Fruit fly (Drosophila melanogaster): ENCODE data around the gene Snoo.
A peak's percentile ranks its signal among the peaks of the same experiment; 100 is the strongest.

Gene Snoo

dm6 chr2L:7998655-7999054, 14.7 kb upstream of the Snoo start, which contains the start of gene Sirup (continued):
- TF ChIP-seq nau (GFP tag; optimal IDR thresholded peaks at IDR 0.05) (no peak), p53 (GFP tag; optimal IDR thresholded peaks at IDR 0.05) (no peak), CG9215 (GFP tag; IDR thresholded peaks at IDR 0.05) (no peak), ATbp (GFP tag; optimal IDR thresholded peaks at IDR 0.05) (no peak), CG30403 (GFP tag; optimal IDR thresholded peaks at IDR 0.05) (no peak), CG6813 (GFP tag; optimal IDR thresholded peaks at IDR 0.05) (no peak), emc (GFP tag; optimal IDR thresholded peaks at IDR 0.05) (no peak), rib (GFP tag; IDR thresholded peaks at IDR 0.05) (peak; percentile 15; the same call in 1 of the 2 replicates), CTCF (GFP tag; optimal IDR thresholded peaks at IDR 0.05) (peak; percentile 70), Doc3 (GFP tag; IDR thresholded peaks at IDR 0.05; ENCODE audit: partially characterized antibody) (no peak), Ptx1 (GFP tag; IDR thresholded peaks at IDR 0.05) (no peak), trh (GFP tag; optimal IDR thresholded peaks at IDR 0.05) (no peak), dysf (GFP tag; IDR thresholded peaks at IDR 0.05) (no peak), ftz-f1 (GFP tag; optimal IDR thresholded peaks at IDR 0.05) (peak; percentile 2), CG43689 (GFP tag; IDR thresholded peaks at IDR 0.05) (no peak), knrl (GFP tag; IDR thresholded peaks at IDR 0.05; ENCODE audit: partially characterized antibody) (peak; percentile 47; the same call in 1 of the 3 replicates), en (GFP tag; optimal IDR thresholded peaks at IDR 0.05) (no peak), eve (GFP tag; optimal IDR thresholded peaks at IDR 0.05) (no peak), CG10147 (GFP tag; optimal IDR thresholded peaks at IDR 0.05) (no peak), CG16813 (GFP tag; IDR thresholded peaks at IDR 0.05; ENCODE audit: partially characterized antibody) (peak; percentile 19; the same call in 1 of the 3 replicates), NFAT (GFP tag; IDR thresholded peaks at IDR 0.05) (no peak), usp (GFP tag; optimal IDR thresholded peaks at IDR 0.05) (no peak), zfh1 (GFP tag; IDR thresholded peaks at IDR 0.05) (peak; percentile 15; the same call in 1 of the 3 replicates), slbo (GFP tag; IDR thresholded peaks at IDR 0.05) (0 out of 2 replicates have a peak, but pooled peaks have one; percentile 37), sug (tag; optimal IDR thresholded peaks at IDR 0.05) (no peak), CG14667 (GFP tag; IDR thresholded peaks at IDR 0.05) (no peak), Mad (GFP tag; optimal IDR thresholded peaks at IDR 0.05) (no peak), CG8388 (GFP tag; optimal IDR thresholded peaks at IDR 0.05) (no peak), lab (GFP tag; optimal IDR thresholded peaks at IDR 0.05) (no peak), Usf (GFP tag; optimal IDR thresholded peaks at IDR 0.05) (no peak), CG3407 (GFP tag; optimal IDR thresholded peaks at IDR 0.05) (no peak), CG3163 (GFP tag; optimal IDR thresholded peaks at IDR 0.05) (no peak), z (GFP tag; IDR thresholded peaks at IDR 0.05) (no peak), CG3281 (GFP tag; optimal IDR thresholded peaks at IDR 0.05) (no peak), CG31365 (tag; optimal IDR thresholded peaks at IDR 0.05) (no peak), CG5180 (GFP tag; optimal IDR thresholded peaks at IDR 0.05) (no peak), nerfin-2 (GFP tag; IDR thresholded peaks at IDR 0.05; ENCODE audit: partially characterized antibody) (peak; percentile 38; the same call in 1 of the 2 replicates), CG6791 (GFP tag; IDR thresholded peaks at IDR 0.05; ENCODE audit: partially characterized antibody) (peak; percentile 63; the same call in 2 of the 3 replicates), NfI (GFP tag; optimal IDR thresholded peaks at IDR 0.05) (no peak), lbe (GFP tag; optimal IDR thresholded peaks at IDR 0.05) (no peak), tio (GFP tag; optimal IDR thresholded peaks at IDR 0.05) (no peak), CG4282 (GFP tag; optimal IDR thresholded peaks at IDR 0.05) (no peak), cato (GFP tag; optimal IDR thresholded peaks at IDR 0.05; ENCODE audit: borderline replicate concordance) (no peak), CG1832 (GFP tag; optimal IDR thresholded peaks at IDR 0.05) (no peak), CG12744 (GFP tag; optimal IDR thresholded peaks at IDR 0.05) (no peak), sisA (GFP tag; IDR thresholded peaks at IDR 0.05) (no peak), CG7556 (GFP tag; optimal IDR thresholded peaks at IDR 0.05) (no peak), hkb (optimal IDR thresholded peaks at IDR 0.05) (no peak), hkb (GFP tag; IDR thresholded peaks at IDR 0.05) (no peak), CG12155 (GFP tag; optimal IDR thresholded peaks at IDR 0.05) (no peak), sqz (GFP tag; optimal IDR thresholded peaks at IDR 0.05) (no peak), Vsx1 (GFP tag; optimal IDR thresholded peaks at IDR 0.05) (no peak)

All from whole organism, embryonic.